Fruit fly (Drosophila melanogaster) whole organism, embryonic: ENCODE data around the gene Rtnl2.

Source experiments
- CG12391 ChIP-seq: fragments of 200-800 bp; sonication (Bioruptor generic); optimal IDR thresholded peaks from 3 replicates; lab custom pipeline; 2018; ENCODE audit warnings: missing biosample characterization, mild to moderate bottlenecking, missing genetic modification characterization, moderate library complexity
- CG13424 ChIP-seq: fragments of 200-800 bp; sonication (Bioruptor generic); optimal IDR thresholded peaks from 2 replicates; lab custom pipeline; 2019; ENCODE audit warnings: missing biosample characterization, mild to moderate bottlenecking, missing genetic modification characterization, moderate library complexity
- CG15514 ChIP-seq: fragments of 200-800 bp; sonication (Bioruptor generic); optimal IDR thresholded peaks from 3 replicates; lab custom pipeline; 2017; ENCODE audit warnings: missing biosample characterization, missing genetic modification characterization, mild to moderate bottlenecking, moderate library complexity, missing genetic modification reagents
- CG16813 ChIP-seq: fragments of 200-800 bp; sonication (Bioruptor generic); IDR thresholded peaks from 3 replicates; pipeline ENCODE4 v1.3.6; 2022; ENCODE audit warnings: missing biosample characterization, missing genetic modification characterization; ENCODE audit not compliant: partially characterized antibody
- CG6765 ChIP-seq: fragments of 200-800 bp; sonication (Bioruptor generic); optimal IDR thresholded peaks from 3 replicates; lab custom pipeline; 2017; ENCODE audit warnings: missing biosample characterization, mild to moderate bottlenecking, missing genetic modification characterization
- CTCF ChIP-seq: fragments of 200-800 bp; sonication (Bioruptor generic); optimal IDR thresholded peaks from 2 replicates; lab custom pipeline; 2017; ENCODE audit warnings: missing biosample characterization, mild to moderate bottlenecking, missing genetic modification characterization, moderate library complexity
- emc ChIP-seq: fragments of 200-800 bp; sonication (Bioruptor generic); optimal IDR thresholded peaks from 2 replicates; lab custom pipeline; 2016; ENCODE audit warnings: missing biosample characterization, missing genetic modification characterization

DNA sequence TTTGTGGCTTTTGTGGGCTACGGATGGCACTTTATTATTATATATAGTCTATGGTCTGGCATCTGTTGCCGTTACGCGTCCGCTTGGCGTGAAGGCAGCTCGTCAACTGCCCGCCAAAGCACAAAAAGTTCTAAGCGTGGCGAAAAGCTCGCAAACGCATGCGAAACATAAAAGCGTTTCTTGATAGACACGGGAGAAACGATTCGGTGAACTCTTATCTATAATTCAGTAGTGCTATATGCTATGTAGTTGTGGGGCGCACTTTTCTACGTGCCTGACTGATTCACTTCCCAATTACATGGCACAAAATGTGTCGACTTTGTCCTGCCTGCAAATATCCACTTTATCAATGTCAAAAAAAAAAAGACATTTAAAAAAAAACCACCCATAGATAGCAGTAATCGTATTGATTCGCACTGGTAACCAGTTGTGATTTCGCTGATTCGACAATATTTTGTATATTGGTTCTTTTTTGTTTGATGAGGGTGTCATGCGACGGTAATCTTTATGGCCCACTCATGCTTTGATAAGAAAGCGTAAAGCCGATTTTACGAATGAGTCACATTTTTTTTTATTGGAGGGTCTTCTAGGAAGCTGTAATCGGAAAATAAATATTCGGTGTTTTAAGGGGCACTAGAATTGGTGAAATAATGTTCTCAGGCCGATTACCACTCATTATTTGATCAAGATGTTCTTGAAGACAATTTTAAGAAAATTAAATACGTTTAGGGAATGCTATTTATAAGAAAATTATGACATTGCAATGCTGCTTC, 24.9 kb downstream of the Rtnl2 start, which contains the start of gene alpha-Est9:
- TF ChIP-seq CG6765 (GFP tag; lab: Kevin White, UChicago): no peak
- TF ChIP-seq CTCF: no peak
- no peak for TF ChIP-seq emc (GFP tag; lab: Kevin White, UChicago)
- no peak for TF ChIP-seq CG16813 (GFP tag; lab: Robert Waterston, UW)
- TF ChIP-seq CG12391: no peak
- peak; percentile 27 for TF ChIP-seq CG15514 (GFP tag; lab: Kevin White, UChicago)
- no peak for TF ChIP-seq CG13424 (tag; lab: Kevin White, UChicago)
